Fruit fly (Drosophila melanogaster): ENCODE measurements around the gene CG14275.
A peak's percentile ranks its signal among the peaks of the same experiment; 100 is the strongest.

CG14275 gene

DNA sequence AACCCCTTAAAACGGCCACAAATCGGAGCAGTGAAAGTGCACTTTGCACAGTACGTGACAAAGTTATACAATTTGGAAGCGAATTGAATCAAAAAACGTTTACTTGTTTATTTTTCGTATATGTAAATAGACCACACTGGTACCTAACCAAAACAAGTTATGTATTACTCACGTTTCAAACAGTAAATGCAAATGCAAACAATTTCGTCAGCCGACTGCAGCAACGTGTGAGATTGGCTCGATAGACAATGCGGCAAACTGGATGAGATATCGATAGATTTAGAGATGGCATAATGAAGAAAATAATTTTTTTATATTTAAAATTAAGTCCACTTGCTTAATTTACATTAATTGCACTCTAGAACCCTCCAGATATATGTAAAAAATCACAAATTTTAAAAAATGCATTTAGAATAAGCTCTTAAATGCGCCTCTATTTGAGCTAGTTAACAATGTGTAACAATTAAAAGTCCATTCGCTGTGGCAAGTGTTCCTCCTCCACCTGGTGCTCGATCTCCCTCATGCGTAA is 54.3 kb downstream of the CG14275 start, which contains the start of gene AlaRS (continued):
- TF ChIP-seq zfh1 (GFP tag; IDR thresholded peaks at IDR 0.05) (peak; percentile 16; the same call in 1 of the 3 replicates), CG10321 (GFP tag; IDR thresholded peaks at IDR 0.05) (no peak), cad (GFP tag; optimal IDR thresholded peaks at IDR 0.05) (no peak), ato (GFP tag; IDR thresholded peaks at IDR 0.05; ENCODE audit: partially characterized antibody) (no peak), CG34376 (GFP tag; optimal IDR thresholded peaks at IDR 0.05) (peak; percentile 41), CG4854 (GFP tag; optimal IDR thresholded peaks at IDR 0.05) (peak; percentile 15), prd (optimal IDR thresholded peaks at IDR 0.05) (no peak), prd (GFP tag; IDR thresholded peaks at IDR 0.05) (0 out of 3 replicates have a peak, but pooled peaks have one; percentile 7), tx (GFP tag; optimal IDR thresholded peaks at IDR 0.05) (no peak), CG2129 (GFP tag; IDR thresholded peaks at IDR 0.05; ENCODE audit: partially characterized antibody) (peak; percentile 35), dm (GFP tag; optimal IDR thresholded peaks at IDR 0.05) (peak; percentile 43), B-H1 (GFP tag; IDR thresholded peaks at IDR 0.05) (no peak), CG12299 (tag; optimal IDR thresholded peaks at IDR 0.05) (no peak), zf30C (GFP tag; optimal IDR thresholded peaks at IDR 0.05) (no peak), Dip3 (GFP tag; optimal IDR thresholded peaks at IDR 0.05) (no peak), YL-1 (GFP tag; optimal IDR thresholded peaks at IDR 0.05) (peak; percentile 83), CG17612 (GFP tag; IDR thresholded peaks at IDR 0.05) (no peak), ftz-f1 (GFP tag; optimal IDR thresholded peaks at IDR 0.05) (no peak), gsb (GFP tag; IDR thresholded peaks at IDR 0.05) (no peak), Dfd (GFP tag; optimal IDR thresholded peaks at IDR 0.05) (no peak), dati (GFP tag; IDR thresholded peaks at IDR 0.05) (no peak), CG12744 (GFP tag; optimal IDR thresholded peaks at IDR 0.05) (no peak), Antp (GFP tag; optimal IDR thresholded peaks at IDR 0.05) (no peak), CG17802 (tag; optimal IDR thresholded peaks at IDR 0.05) (no peak), oc (tag; optimal IDR thresholded peaks at IDR 0.05) (no peak), unc-4 (GFP tag; IDR thresholded peaks at IDR 0.05; ENCODE audit: partially characterized antibody) (peak; percentile 72; the same call in 1 of the 2 replicates), CG11456 (GFP tag; IDR thresholded peaks at IDR 0.05) (no peak), Hr51 (GFP tag; optimal IDR thresholded peaks at IDR 0.05) (peak in 1 of 2 experiments; percentile 46), insv (GFP tag; optimal IDR thresholded peaks at IDR 0.05) (no peak), MESR4 (GFP tag; optimal IDR thresholded peaks at IDR 0.05) (peak; percentile 77), Trl (optimal IDR thresholded peaks at IDR 0.05) (no peak), Trl (GFP tag; optimal IDR thresholded peaks at IDR 0.05) (no peak), Hsf (GFP tag; optimal IDR thresholded peaks at IDR 0.05) (peak; percentile 27), Hr39 (optimal IDR thresholded peaks at IDR 0.05) (no peak), pros (GFP tag; optimal IDR thresholded peaks at IDR 0.05) (no peak), CG3726 (GFP tag; IDR thresholded peaks at IDR 0.05) (no peak), CG10267 (tag; optimal IDR thresholded peaks at IDR 0.05) (peak; percentile 67), slou (GFP tag; optimal IDR thresholded peaks at IDR 0.05) (no peak), CG2889 (GFP tag; IDR thresholded peaks at IDR 0.05) (no peak), CG1792 (GFP tag; optimal IDR thresholded peaks at IDR 0.05) (no peak), pan (optimal IDR thresholded peaks at IDR 0.05) (no peak), pan (GFP tag; optimal IDR thresholded peaks at IDR 0.05 in 1 of 2, IDR thresholded peaks at IDR 0.05 in 1 of 2) (peak in 1 of 2 experiments; percentile 43), CG6272 (GFP tag; IDR thresholded peaks at IDR 0.05) (no peak), CG7271 (tag; optimal IDR thresholded peaks at IDR 0.05) (no peak), cwo (GFP tag; optimal IDR thresholded peaks at IDR 0.05) (peak; percentile 44), CG11560 (tag; IDR thresholded peaks at IDR 0.05) (no peak), dpn (GFP tag; optimal IDR thresholded peaks at IDR 0.05) (peak; percentile 8 to 26), CG15601 (tag; optimal IDR thresholded peaks at IDR 0.05) (peak; percentile 16), CG4360 (GFP tag; IDR thresholded peaks at IDR 0.05) (no peak), CG8765 (GFP tag; IDR thresholded peaks at IDR 0.05) (no peak), salm (tag; optimal IDR thresholded peaks at IDR 0.05) (no peak), Ets97D (GFP tag; optimal IDR thresholded peaks at IDR 0.05) (peak; percentile 10)

Data from whole organism, embryonic.